Worm (Caenorhabditis elegans) whole organism, late embryonic: ENCODE measurements around the gene npp-8.

Experiments
- C38D4.7 ChIP-seq: fragments of 200-800 bp; sonication (Bioruptor generic); optimal IDR thresholded peaks from 2 replicates; lab custom pipeline; 2018; ENCODE audit warnings: mild to moderate bottlenecking, missing genetic modification characterization, moderate library complexity, missing compliant biosample characterization
- K02D7.2 ChIP-seq: sonication (generic microtip); optimal IDR thresholded peaks from 2 replicates; lab custom pipeline; 2017; ENCODE audit warnings: mild to moderate bottlenecking, missing genetic modification characterization, missing compliant biosample characterization
- Y22D7AL.16 ChIP-seq: sonication (generic microtip); optimal IDR thresholded peaks from 2 replicates; lab custom pipeline; 2016; ENCODE audit warnings: missing genetic modification characterization, missing compliant biosample characterization
- ahr-1 ChIP-seq: sonication (generic microtip); optimal IDR thresholded peaks from 2 replicates; lab custom pipeline; 2016; ENCODE audit warnings: missing genetic modification characterization, missing compliant biosample characterization
- ama-1 ChIP-seq: fragments of 150-350 bp; optimal IDR thresholded peaks from 2 replicates; lab custom pipeline; 2014
- ceh-18 ChIP-seq: sonication (generic microtip); optimal IDR thresholded peaks from 2 replicates; lab custom pipeline; 2016; ENCODE audit warnings: missing genetic modification characterization, missing compliant biosample characterization
- ceh-19 ChIP-seq: fragments of 200-800 bp; sonication (Bioruptor generic); optimal IDR thresholded peaks from 2 replicates; lab custom pipeline; 2018; ENCODE audit warnings: mild to moderate bottlenecking, missing genetic modification characterization, missing compliant biosample characterization
- ceh-2 ChIP-seq: sonication (generic microtip); optimal IDR thresholded peaks from 2 replicates; lab custom pipeline; 2016; ENCODE audit warnings: missing genotype, missing genetic modification characterization, missing compliant biosample characterization
- ceh-22 ChIP-seq: sonication (generic microtip); optimal IDR thresholded peaks from 2 replicates; lab custom pipeline; 2017; ENCODE audit warnings: missing biosample characterization, missing genetic modification characterization
- ceh-24 ChIP-seq: sonication (generic microtip); optimal IDR thresholded peaks from 2 replicates; lab custom pipeline; 2016; ENCODE audit warnings: mild to moderate bottlenecking, missing genetic modification characterization, missing compliant biosample characterization
- ceh-31 ChIP-seq: sonication (generic microtip); optimal IDR thresholded peaks from 2 replicates; lab custom pipeline; 2016; ENCODE audit warnings: missing genetic modification characterization, missing compliant biosample characterization
- ceh-34 ChIP-seq: sonication (generic microtip); optimal IDR thresholded peaks from 2 replicates; lab custom pipeline; 2016; ENCODE audit warnings: mild to moderate bottlenecking, missing genetic modification characterization, missing compliant biosample characterization
- ceh-45 ChIP-seq: fragments of 200-800 bp; sonication (Bioruptor generic); IDR thresholded peaks from 2 replicates; pipeline ENCODE4 v1.3.6; 2022; ENCODE audit warnings: missing genetic modification reagents, missing genetic modification characterization, missing compliant biosample characterization
- ceh-9 ChIP-seq: sonication (generic microtip); optimal IDR thresholded peaks from 2 replicates; lab custom pipeline; 2016; ENCODE audit warnings: mild to moderate bottlenecking, missing genetic modification characterization, inconsistent platforms, missing compliant biosample characterization
- ets-4 ChIP-seq: sonication (generic microtip); optimal IDR thresholded peaks from 2 replicates; lab custom pipeline; 2016; ENCODE audit warnings: missing genetic modification characterization, missing compliant biosample characterization
- fax-1 ChIP-seq: sonication (generic microtip); optimal IDR thresholded peaks from 2 replicates; lab custom pipeline; 2016; ENCODE audit warnings: missing genotype, missing genetic modification characterization, missing compliant biosample characterization
- fkh-10 ChIP-seq: fragments of 150-350 bp; optimal IDR thresholded peaks from 2 replicates; lab custom pipeline; 2014; ENCODE audit warnings: missing biosample characterization, missing genetic modification reagents, missing genetic modification characterization
- hlh-15 ChIP-seq: sonication (generic microtip); optimal IDR thresholded peaks from 2 replicates; lab custom pipeline; 2016; ENCODE audit warnings: missing genetic modification characterization, missing compliant biosample characterization
- hlh-30 ChIP-seq: sonication (generic microtip); optimal IDR thresholded peaks from 2 replicates; lab custom pipeline; 2017; ENCODE audit warnings: antibody characterized with exemption, missing genetic modification characterization, missing compliant biosample characterization; ENCODE audit not compliant: insufficient read depth
- hlh-6 ChIP-seq: sonication (generic microtip); optimal IDR thresholded peaks from 2 replicates; lab custom pipeline; 2016; ENCODE audit warnings: missing genotype, missing genetic modification characterization, missing compliant biosample characterization
- hlh-8 ChIP-seq: sonication (generic microtip); optimal IDR thresholded peaks from 2 replicates; lab custom pipeline; 2016; ENCODE audit warnings: missing genotype, missing genetic modification characterization, missing compliant biosample characterization
- lin-11 ChIP-seq: fragments of 200-800 bp; sonication (Bioruptor generic); optimal IDR thresholded peaks from 2 replicates; lab custom pipeline; 2018; ENCODE audit warnings: mild to moderate bottlenecking, missing genetic modification characterization, missing compliant biosample characterization
- mec-3 ChIP-seq: sonication (generic microtip); optimal IDR thresholded peaks from 2 replicates; lab custom pipeline; 2016; ENCODE audit warnings: borderline replicate concordance, missing genetic modification characterization, missing compliant biosample characterization
- nfya-1 ChIP-seq: sonication (generic microtip); optimal IDR thresholded peaks from 2 replicates; lab custom pipeline; 2017; ENCODE audit warnings: missing genetic modification characterization, mild to moderate bottlenecking, missing compliant biosample characterization, antibody characterized with exemption, moderate library complexity
- nhr-11 ChIP-seq: fragments of 150-350 bp; optimal IDR thresholded peaks from 2 replicates; lab custom pipeline; 2014; ENCODE audit warnings: missing biosample characterization, missing genetic modification characterization
- pat-9 ChIP-seq: fragments of 200-800 bp; sonication (Bioruptor generic); optimal IDR thresholded peaks from 2 replicates; lab custom pipeline; 2018; ENCODE audit warnings: mild to moderate bottlenecking, missing genetic modification characterization, moderate library complexity, missing compliant biosample characterization
- pax-1 ChIP-seq: fragments of 150-350 bp; optimal IDR thresholded peaks from 2 replicates; lab custom pipeline; 2014; ENCODE audit warnings: missing biosample characterization, missing genetic modification characterization
- pha-4 ChIP-seq: fragments of 150-350 bp; optimal IDR thresholded peaks from 2 replicates; lab custom pipeline; 2018; ENCODE audit warnings: missing biosample characterization, missing genetic modification reagents, missing genetic modification characterization
- pqm-1 ChIP-seq: sonication (generic microtip); optimal IDR thresholded peaks from 2 replicates; lab custom pipeline; 2016; ENCODE audit warnings: missing genetic modification characterization, missing compliant biosample characterization
- ref-2 ChIP-seq: sonication (generic microtip); optimal IDR thresholded peaks from 2 replicates; lab custom pipeline; 2016; ENCODE audit warnings: missing genetic modification characterization, missing compliant biosample characterization
- sox-2 ChIP-seq: fragments of 200-800 bp; sonication (Bioruptor generic); IDR thresholded peaks from 2 replicates; pipeline ENCODE4 v1.3.6; 2022; ENCODE audit warnings: missing genetic modification reagents, missing genetic modification characterization, missing compliant biosample characterization
- tbx-2 ChIP-seq: sonication (generic microtip); optimal IDR thresholded peaks from 2 replicates; lab custom pipeline; 2016; ENCODE audit warnings: missing genetic modification characterization, missing compliant biosample characterization
- unc-3 ChIP-seq, 2 experiments: fragments of 200-800 bp in 1 of 2; sonication (Bioruptor generic) in 1 of 2; sonication (generic microtip) in 1 of 2; conservative IDR thresholded peaks in 1 of 2; optimal IDR thresholded peaks in 1 of 2; 2 replicates each; pipeline versions ENCODE4 v1.3.6 to Lab custom; 2016 to 2022; ENCODE audit warnings: missing compliant biosample characterization in 2 of 2, missing genetic modification characterization in 2 of 2, missing genetic modification reagents in 1 of 2
- unc-42 ChIP-seq: sonication (generic microtip); optimal IDR thresholded peaks from 2 replicates; lab custom pipeline; 2016; ENCODE audit warnings: missing genotype, missing genetic modification characterization, missing compliant biosample characterization
- unc-86 ChIP-seq: sonication (generic microtip); optimal IDR thresholded peaks from 2 replicates; lab custom pipeline; 2016; ENCODE audit warnings: missing genetic modification characterization, missing compliant biosample characterization
- zip-5 ChIP-seq: sonication (generic microtip); optimal IDR thresholded peaks from 2 replicates; lab custom pipeline; 2016; ENCODE audit warnings: missing genetic modification characterization, missing compliant biosample characterization

npp-8 gene

ce11 chrIV:1567577-1567976, 28.0 kb downstream of the npp-8 start:
- TF ChIP-seq nfya-1 (tag; lab: Kevin White, UChicago) (peak; percentile 96), unc-86 (tag; lab: Kevin White, UChicago) (no peak)

- TF ChIP-seq ceh-9 (no peak), pha-4 (tag; lab: Kevin White, UChicago) (no peak), ceh-2 (no peak), nhr-11 (no peak), ceh-34 (tag; lab: Kevin White, UChicago) (no peak), ceh-24 (no peak), tbx-2 (no peak), ceh-22 (no peak), hlh-8 (no peak), Y22D7AL.16 (tag; lab: Kevin White, UChicago) (no peak), lin-11 (tag; lab: Kevin White, UChicago) (no peak), ama-1 (no peak), ref-2 (no peak)
Measured at ce11 chrIV:1565725-1566124, 29.9 kb downstream of the npp-8 start.

DNA sequence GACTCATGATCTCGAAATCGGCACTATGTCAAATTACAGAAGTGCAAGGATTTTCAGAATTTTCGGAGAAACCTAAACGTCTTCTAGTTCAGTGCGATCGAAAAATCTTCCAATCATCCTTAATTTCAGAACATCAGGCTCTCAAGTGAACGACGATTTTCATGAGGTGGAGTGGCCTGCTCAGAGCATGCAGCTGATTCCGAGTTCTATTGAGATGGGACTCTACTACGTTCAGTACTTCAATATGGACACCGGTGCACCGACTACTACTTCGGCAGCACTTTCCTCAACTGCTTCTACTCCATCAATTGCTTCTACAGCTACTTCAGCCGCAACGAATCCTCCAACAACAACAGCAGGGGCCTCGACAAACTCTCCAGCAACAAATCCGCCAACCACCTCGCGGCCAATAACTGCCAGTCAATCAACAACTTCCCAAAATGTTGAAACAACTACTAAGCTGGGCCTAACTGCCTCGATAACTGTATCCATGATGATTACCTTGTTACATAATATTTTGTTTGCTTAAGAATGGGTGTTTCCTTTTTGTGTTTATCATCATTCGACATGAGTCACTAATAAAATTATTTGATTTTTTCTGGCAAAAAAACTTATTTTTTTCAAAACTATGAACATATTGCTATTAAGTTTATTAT, 32.0 kb downstream of the npp-8 start, which contains the start of gene Y41D4B.15:
Y41D4B.15 (plus strand) TSS at position 606 of the 656 bp plus-strand sequence.
- no peak for TF ChIP-seq hlh-15
- TF ChIP-seq hlh-30, result no peak
- no peak for TF ChIP-seq unc-3 (GFP tag; conservative IDR thresholded peaks at IDR 0.05; lab: Robert Waterston, UW)
- no peak for TF ChIP-seq unc-3 (tag; optimal IDR thresholded peaks at IDR 0.05; lab: Kevin White, UChicago)
- no peak for TF ChIP-seq fkh-10
- TF ChIP-seq C38D4.7 (GFP tag; lab: Kevin White, UChicago), result no peak
- no peak for TF ChIP-seq unc-42 (tag; lab: Kevin White, UChicago)
- no peak for TF ChIP-seq fax-1 (tag; lab: Kevin White, UChicago)
- no peak for TF ChIP-seq lin-11 (tag; lab: Kevin White, UChicago)
- no peak for TF ChIP-seq ceh-19 (GFP tag; lab: Kevin White, UChicago)
- no peak for TF ChIP-seq ref-2
- no peak for TF ChIP-seq zip-5
- no peak for TF ChIP-seq ceh-31 (tag; lab: Kevin White, UChicago)
- TF ChIP-seq pqm-1 (tag; lab: Kevin White, UChicago), result no peak

DNA sequence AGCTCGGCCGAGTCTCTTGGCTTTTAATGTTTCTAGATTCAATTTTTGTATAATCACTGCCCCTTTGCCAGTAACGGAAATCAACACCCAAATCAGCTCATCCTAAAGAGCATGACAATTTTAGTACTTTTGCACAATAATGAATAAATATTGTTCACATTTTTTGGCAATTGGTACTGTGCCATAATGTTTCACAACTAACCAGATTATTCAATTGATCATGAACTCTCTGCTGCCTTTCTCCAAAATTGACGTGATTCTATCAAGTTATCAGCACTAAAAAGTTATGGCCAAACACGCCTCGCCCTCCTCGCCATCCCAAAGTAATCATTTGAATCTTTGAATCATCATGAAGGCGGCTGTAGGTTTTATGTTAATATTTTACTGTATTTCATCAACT, 33.7 kb downstream of the npp-8 start, which contains the start of gene hpo-6:
hpo-6 (plus strand) TSS at position 301 of the 400 bp plus-strand sequence.
- TF ChIP-seq sox-2 (GFP tag; lab: Robert Waterston, UW), result no peak
- no peak for TF ChIP-seq fkh-10
- TF ChIP-seq pax-1, result no peak
- TF ChIP-seq unc-42 (tag; lab: Kevin White, UChicago), result no peak
- no peak for TF ChIP-seq Y22D7AL.16 (tag; lab: Kevin White, UChicago)
- TF ChIP-seq hlh-6 (tag; lab: Kevin White, UChicago), result no peak
- TF ChIP-seq ets-4 (tag; lab: Kevin White, UChicago), result no peak
- no peak for TF ChIP-seq ahr-1
- no peak for TF ChIP-seq pha-4 (tag; lab: Kevin White, UChicago)
- no peak for TF ChIP-seq ceh-45 (GFP tag; lab: Robert Waterston, UW)
- no peak for TF ChIP-seq K02D7.2 (tag; lab: Kevin White, UChicago)
- TF ChIP-seq ceh-18 (tag; lab: Kevin White, UChicago), result no peak
- no peak for TF ChIP-seq mec-3 (tag; lab: Kevin White, UChicago)
- TF ChIP-seq nfya-1 (tag; lab: Kevin White, UChicago), result no peak
- no peak for TF ChIP-seq pat-9
